Worm (Caenorhabditis elegans) whole organism, young adult: ENCODE results near the gene ptr-6.

Experiments used
- B0261.1 ChIP-seq: sonication (generic microtip); optimal IDR thresholded peaks from 2 replicates; lab custom pipeline; 2016; ENCODE audit warnings: mild to moderate bottlenecking, missing genetic modification characterization, moderate library complexity, missing compliant biosample characterization
- D2030.7 ChIP-seq: fragments of 200-800 bp; sonication (Bioruptor generic); IDR thresholded peaks from 2 replicates; pipeline ENCODE4 v1.3.6; 2022; ENCODE audit warnings: missing genetic modification reagents, missing genetic modification characterization, missing compliant biosample characterization
- F39B2.1 ChIP-seq: fragments of 200-800 bp; sonication (Bioruptor generic); IDR thresholded peaks from 2 replicates; pipeline ENCODE4 v1.3.6; 2022; ENCODE audit warnings: missing genetic modification reagents, missing genetic modification characterization, missing compliant biosample characterization
- F49E8.2 ChIP-seq: sonication (generic microtip); optimal IDR thresholded peaks from 3 replicates; lab custom pipeline; 2017; ENCODE audit warnings: missing genetic modification characterization, mild to moderate bottlenecking, missing compliant biosample characterization, antibody characterized with exemption, moderate library complexity; ENCODE audit not compliant: insufficient read depth
- F57C9.4 ChIP-seq: sonication (generic microtip); optimal IDR thresholded peaks from 2 replicates; lab custom pipeline; 2017; ENCODE audit warnings: mild to moderate bottlenecking, missing genetic modification characterization, missing compliant biosample characterization
- K11D2.4 ChIP-seq: fragments of 200-800 bp; sonication (Bioruptor generic); IDR thresholded peaks from 2 replicates; pipeline ENCODE4 v1.3.6; 2022; ENCODE audit warnings: missing genetic modification reagents, missing genetic modification characterization, missing compliant biosample characterization
- K12H6.12 ChIP-seq: fragments of 200-800 bp; sonication (Bioruptor generic); optimal IDR thresholded peaks from 2 replicates; lab custom pipeline; 2018; ENCODE audit warnings: mild to moderate bottlenecking, missing genetic modification characterization, missing compliant biosample characterization
- Y53G8AR.9 ChIP-seq: fragments of 200-800 bp; sonication (Bioruptor generic); conservative IDR thresholded peaks from 2 replicates; pipeline ENCODE4 v1.3.6; 2022; ENCODE audit warnings: missing genetic modification reagents, missing genetic modification characterization, missing compliant biosample characterization
- Y56A3A.18 ChIP-seq: fragments of 200-800 bp; sonication (Bioruptor generic); IDR thresholded peaks from 2 replicates; pipeline ENCODE4 v1.3.6; 2022; ENCODE audit warnings: missing genetic modification reagents, missing genetic modification characterization, missing compliant biosample characterization
- akir-1 ChIP-seq: fragments of 200-800 bp; sonication (Bioruptor generic); optimal IDR thresholded peaks from 2 replicates; lab custom pipeline; 2018; ENCODE audit warnings: mild to moderate bottlenecking, missing genetic modification characterization, moderate library complexity, missing compliant biosample characterization
- aptf-2 ChIP-seq: fragments of 200-800 bp; sonication (Bioruptor generic); conservative IDR thresholded peaks from 2 replicates; pipeline ENCODE4 v1.3.6; 2022; ENCODE audit warnings: missing genetic modification reagents, missing genetic modification characterization, missing compliant biosample characterization
- attf-3 ChIP-seq: fragments of 200-800 bp; sonication (Bioruptor generic); conservative IDR thresholded peaks from 2 replicates; pipeline ENCODE4 v1.3.6; 2022; ENCODE audit warnings: missing genetic modification reagents, missing genetic modification characterization, missing compliant biosample characterization
- attf-5 ChIP-seq: fragments of 200-800 bp; sonication (Bioruptor generic); optimal IDR thresholded peaks from 2 replicates; lab custom pipeline; 2018; ENCODE audit warnings: mild to moderate bottlenecking, missing genetic modification characterization, missing compliant biosample characterization
- attf-6 ChIP-seq: fragments of 200-800 bp; sonication (Bioruptor generic); IDR thresholded peaks from 2 replicates; pipeline ENCODE4 v1.3.6; 2022; ENCODE audit warnings: missing genetic modification reagents, missing genetic modification characterization, missing compliant biosample characterization
- bed-1 ChIP-seq: fragments of 200-800 bp; sonication (Bioruptor generic); IDR thresholded peaks from 2 replicates; pipeline ENCODE4 v1.3.6; 2022; ENCODE audit warnings: missing genetic modification reagents, missing genetic modification characterization, missing compliant biosample characterization
- bed-2 ChIP-seq: fragments of 200-800 bp; sonication (Bioruptor generic); IDR thresholded peaks from 2 replicates; pipeline ENCODE4 v1.3.6; 2022; ENCODE audit warnings: missing genetic modification reagents, missing genetic modification characterization, missing compliant biosample characterization
- ccch-3 ChIP-seq: fragments of 200-800 bp; sonication (Bioruptor generic); optimal IDR thresholded peaks from 2 replicates; lab custom pipeline; 2018; ENCODE audit warnings: mild to moderate bottlenecking, missing genetic modification characterization, missing compliant biosample characterization
- cebp-2 ChIP-seq: fragments of 200-800 bp; sonication (Bioruptor generic); IDR thresholded peaks from 2 replicates; pipeline ENCODE4 v1.3.6; 2022; ENCODE audit warnings: missing genetic modification characterization, missing compliant biosample characterization
- ceh-40 ChIP-seq: fragments of 200-800 bp; sonication (Bioruptor generic); IDR thresholded peaks from 2 replicates; pipeline ENCODE4 v1.3.6; 2022; ENCODE audit warnings: missing genetic modification characterization, missing compliant biosample characterization
- die-1 ChIP-seq: sonication (generic microtip); optimal IDR thresholded peaks from 2 replicates; lab custom pipeline; 2016; ENCODE audit warnings: missing genotype, mild to moderate bottlenecking, missing genetic modification characterization, missing compliant biosample characterization
- efl-1 ChIP-seq: fragments of 150-350 bp; optimal IDR thresholded peaks from 2 replicates; lab custom pipeline; 2014; ENCODE audit warnings: missing biosample characterization, missing genetic modification reagents, missing genetic modification characterization
- egl-44 ChIP-seq: fragments of 200-800 bp; sonication (Bioruptor generic); IDR thresholded peaks from 2 replicates; pipeline ENCODE4 v1.3.6; 2022; ENCODE audit warnings: missing genetic modification reagents, missing genetic modification characterization, missing compliant biosample characterization
- egrh-3 ChIP-seq: fragments of 200-800 bp; sonication (Bioruptor generic); IDR thresholded peaks from 2 replicates; pipeline ENCODE4 v1.3.6; 2022; ENCODE audit warnings: missing genetic modification reagents, missing genetic modification characterization, missing compliant biosample characterization
- lag-1 ChIP-seq: fragments of 200-800 bp; sonication (Bioruptor generic); IDR thresholded peaks from 2 replicates; pipeline ENCODE4 v1.3.6; 2022; ENCODE audit warnings: missing genetic modification reagents, missing genetic modification characterization, missing compliant biosample characterization
- let-607 ChIP-seq, 2 experiments: fragments of 200-800 bp in 1 of 2; sonication (Bioruptor generic) in 1 of 2; sonication (generic microtip) in 1 of 2; optimal IDR thresholded peaks; 2 replicates each; lab custom pipeline; 2016 to 2018; ENCODE audit warnings: mild to moderate bottlenecking in 2 of 2, missing compliant biosample characterization in 2 of 2, missing genetic modification characterization in 2 of 2, moderate library complexity in 2 of 2, missing genotype in 1 of 2
- lin-26 ChIP-seq: fragments of 200-800 bp; sonication (Bioruptor generic); IDR thresholded peaks from 2 replicates; pipeline ENCODE4 v1.3.6; 2022; ENCODE audit warnings: missing genetic modification reagents, missing genetic modification characterization, missing compliant biosample characterization
- madf-3 ChIP-seq: fragments of 200-800 bp; sonication (Bioruptor generic); IDR thresholded peaks from 2 replicates; pipeline ENCODE4 v1.3.6; 2022; ENCODE audit warnings: missing genetic modification reagents, missing genetic modification characterization, missing compliant biosample characterization
- madf-6 ChIP-seq: fragments of 200-800 bp; sonication (Bioruptor generic); IDR thresholded peaks from 2 replicates; pipeline ENCODE4 v1.3.6; 2022; ENCODE audit warnings: missing genetic modification reagents, missing genetic modification characterization, missing compliant biosample characterization
- mcd-1 ChIP-seq: fragments of 200-800 bp; sonication (Bioruptor generic); IDR thresholded peaks from 2 replicates; pipeline ENCODE4 v1.3.6; 2022; ENCODE audit warnings: missing genetic modification reagents, missing genetic modification characterization, missing compliant biosample characterization
- nhr-179 ChIP-seq: sonication (generic microtip); optimal IDR thresholded peaks from 2 replicates; lab custom pipeline; 2016; ENCODE audit warnings: mild to moderate bottlenecking, missing genetic modification characterization, missing compliant biosample characterization
- nhr-90 ChIP-seq: sonication (generic microtip); optimal IDR thresholded peaks from 2 replicates; lab custom pipeline; 2016; ENCODE audit warnings: missing genotype, mild to moderate bottlenecking, missing genetic modification characterization, missing compliant biosample characterization
- rpc-1 ChIP-seq, 2 experiments: fragments of 150-350 bp in 1 of 2; sonication (generic microtip) in 1 of 2; optimal IDR thresholded peaks; 2 replicates each; lab custom pipeline; 2014 to 2018; ENCODE audit warnings: missing biosample characterization in 1 of 2, missing genetic modification characterization in 1 of 2, missing genetic modification reagents in 1 of 2, missing genotype in 1 of 2
- sdz-38 ChIP-seq: sonication (generic microtip); optimal IDR thresholded peaks from 2 replicates; lab custom pipeline; 2016; ENCODE audit warnings: missing genotype, missing genetic modification characterization, missing compliant biosample characterization
- snpc-1.1 ChIP-seq: sonication (generic microtip); optimal IDR thresholded peaks from 2 replicates; lab custom pipeline; 2017; ENCODE audit warnings: missing genetic modification characterization, mild to moderate bottlenecking, missing compliant biosample characterization, antibody characterized with exemption, moderate library complexity, missing genotype, missing genetic modification reagents; ENCODE audit not compliant: insufficient read depth
- tbp1 ChIP-seq: fragments of 200-800 bp; sonication (Bioruptor generic); optimal IDR thresholded peaks from 2 replicates; lab custom pipeline; 2018; ENCODE audit warnings: mild to moderate bottlenecking, missing genetic modification characterization, missing compliant biosample characterization
- tbx-9 ChIP-seq: sonication (generic microtip); optimal IDR thresholded peaks from 2 replicates; lab custom pipeline; 2016; ENCODE audit warnings: borderline replicate concordance, missing genetic modification characterization, inconsistent platforms, missing compliant biosample characterization
- tlf-1 ChIP-seq: fragments of 200-800 bp; sonication (Bioruptor generic); optimal IDR thresholded peaks from 2 replicates; lab custom pipeline; 2018; ENCODE audit warnings: mild to moderate bottlenecking, missing genetic modification characterization, missing compliant biosample characterization
- unc-62 ChIP-seq: fragments of 150-350 bp; optimal IDR thresholded peaks from 2 replicates; lab custom pipeline; 2014; ENCODE audit warnings: missing biosample characterization, missing genetic modification reagents, missing genetic modification characterization
- ztf-22 ChIP-seq: fragments of 200-800 bp; sonication (Bioruptor generic); optimal IDR thresholded peaks from 2 replicates; lab custom pipeline; 2018; ENCODE audit warnings: mild to moderate bottlenecking, missing genetic modification characterization, moderate library complexity, missing compliant biosample characterization
- ztf-3 ChIP-seq: fragments of 200-800 bp; sonication (Bioruptor generic); optimal IDR thresholded peaks from 2 replicates; lab custom pipeline; 2018; ENCODE audit warnings: mild to moderate bottlenecking, missing genetic modification characterization, missing compliant biosample characterization
- ztf-6 ChIP-seq: fragments of 200-800 bp; sonication (Bioruptor generic); IDR thresholded peaks from 2 replicates; pipeline ENCODE4 v1.3.6; 2022; ENCODE audit warnings: missing genetic modification reagents, missing genetic modification characterization, missing compliant biosample characterization

Gene ptr-6

DNA sequence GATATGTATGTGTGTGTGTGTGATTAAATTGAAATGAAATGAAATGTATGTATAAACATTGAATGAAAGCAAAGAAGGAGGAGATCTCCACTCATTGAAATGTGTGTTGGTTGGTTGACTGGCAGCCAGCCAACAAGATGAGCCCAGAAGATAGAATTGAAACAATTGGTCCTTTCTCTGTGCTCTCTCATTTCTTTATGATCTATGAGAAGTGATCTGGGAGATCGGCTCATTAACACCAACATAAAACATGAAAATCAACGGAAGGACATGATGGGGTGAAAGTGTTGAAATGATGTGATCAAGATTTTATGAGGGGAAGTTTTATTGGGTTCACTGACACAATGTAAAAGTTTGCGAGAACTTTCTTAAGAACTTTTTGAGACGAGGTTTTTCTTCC, 23.8 kb downstream of the ptr-6 start:
- TF ChIP-seq madf-3 (no peak), madf-6 (GFP tag; lab: Robert Waterston, UW) (no peak), mcd-1 (no peak), cebp-2 (GFP tag; lab: Robert Waterston, UW) (no peak), nhr-179 (tag; lab: Kevin White, UChicago) (no peak), nhr-90 (tag; lab: Kevin White, UChicago) (no peak), ccch-3 (no peak), ztf-6 (GFP tag; lab: Robert Waterston, UW) (no peak), efl-1 (GFP tag; lab: Kevin White, UChicago) (no peak), tlf-1 (GFP tag; lab: Kevin White, UChicago) (no peak), F39B2.1 (GFP tag; lab: Robert Waterston, UW) (no peak)

- TF ChIP-seq sdz-38 (tag; lab: Kevin White, UChicago) (no peak), attf-3 (GFP tag; lab: Robert Waterston, UW) (no peak), bed-2 (GFP tag; lab: Robert Waterston, UW) (no peak), D2030.7 (no peak)
Measured at ce11 chrII:5220648-5221047, 26.0 kb downstream of the ptr-6 start.

ce11 chrII:5218349-5218748, 28.3 kb downstream of the ptr-6 start:
- TF ChIP-seq rpc-1 (optimal IDR thresholded peaks at IDR 0.05; lab: Kevin White, UChicago) (no peak), rpc-1 (tag; optimal IDR thresholded peaks at IDR 0.05; lab: Kevin White, UChicago) (no peak), die-1 (tag; lab: Kevin White, UChicago) (no peak), efl-1 (GFP tag; lab: Kevin White, UChicago) (no peak), aptf-2 (GFP tag; lab: Robert Waterston, UW) (no peak), tbx-9 (tag; lab: Kevin White, UChicago) (no peak), ztf-3 (no peak), D2030.7 (no peak), F57C9.4 (tag; lab: Kevin White, UChicago) (no peak), lag-1 (GFP tag; lab: Robert Waterston, UW) (no peak), madf-6 (GFP tag; lab: Robert Waterston, UW) (no peak), Y53G8AR.9 (GFP tag; lab: Robert Waterston, UW) (no peak), F49E8.2 (tag; lab: Kevin White, UChicago) (no peak), ceh-40 (GFP tag; lab: Robert Waterston, UW) (no peak), K12H6.12 (tag; lab: Kevin White, UChicago) (no peak), attf-5 (GFP tag; lab: Kevin White, UChicago) (no peak), snpc-1.1 (tag; lab: Kevin White, UChicago) (no peak), attf-6 (GFP tag; lab: Robert Waterston, UW) (no peak)

DNA sequence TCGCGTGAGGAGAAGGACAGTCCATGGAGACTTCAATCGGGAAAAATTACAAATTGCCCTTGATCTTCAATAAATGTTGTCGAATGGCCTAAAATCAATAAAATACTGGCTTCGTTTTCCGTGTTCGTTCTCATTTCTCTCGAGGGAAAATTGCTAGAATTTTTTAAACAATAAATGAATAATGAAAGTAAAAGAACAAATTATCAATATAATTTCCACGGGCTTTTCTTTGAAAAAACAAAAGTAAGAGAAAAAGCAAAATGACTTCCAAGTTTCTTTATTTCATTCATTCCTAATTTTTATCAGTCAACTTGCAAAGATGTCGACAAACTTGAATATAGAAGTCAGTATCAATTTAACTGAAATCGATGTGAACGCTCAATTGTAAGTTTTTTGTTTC, 34.0 kb downstream of the ptr-6 start, which contains the start of gene C34F11.1:
Gene C34F11.1, plus strand, starts transcription at position 301 of the 400 bp plus-strand sequence.
- TF ChIP-seq K11D2.4 (GFP tag; lab: Robert Waterston, UW): no peak
- TF ChIP-seq attf-6 (GFP tag; lab: Robert Waterston, UW): no peak
- TF ChIP-seq Y56A3A.18 (GFP tag; lab: Robert Waterston, UW): no peak

DNA sequence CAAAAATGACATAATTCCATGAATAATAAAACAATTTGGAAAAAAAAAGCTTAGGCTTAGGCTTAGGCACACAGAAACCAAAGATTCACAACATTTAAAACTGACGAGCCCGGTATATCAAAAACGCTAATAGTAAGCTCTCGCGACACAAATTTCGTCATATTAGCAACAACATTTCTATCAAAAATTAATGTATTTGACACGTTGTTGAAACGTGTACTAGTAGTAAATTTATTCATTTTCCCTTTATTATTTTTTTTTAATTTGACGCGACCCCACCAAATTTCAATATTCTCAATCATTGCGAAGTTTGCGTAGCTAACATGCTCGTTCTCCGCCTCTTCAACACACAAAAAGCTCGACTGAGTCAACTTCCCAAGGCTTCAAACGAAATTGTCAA, 34.7 kb downstream of the ptr-6 start, which contains the start of gene C34F11.2:
Gene C34F11.2, plus strand, starts transcription at position 301 of the 400 bp plus-strand sequence.
- TF ChIP-seq lin-26 (GFP tag; lab: Robert Waterston, UW) (no peak), egl-44 (no peak), akir-1 (GFP tag; lab: Kevin White, UChicago) (no peak), egrh-3 (GFP tag; lab: Robert Waterston, UW) (no peak), efl-1 (GFP tag; lab: Kevin White, UChicago) (no peak), let-607 (tag; optimal IDR thresholded peaks at IDR 0.05; lab: Kevin White, UChicago) (no peak), bed-1 (GFP tag; lab: Robert Waterston, UW) (no peak), ztf-22 (GFP tag; lab: Kevin White, UChicago) (no peak), nhr-90 (tag; lab: Kevin White, UChicago) (no peak), unc-62 (GFP tag; lab: Kevin White, UChicago) (no peak), tbp1 (no peak), B0261.1 (tag; lab: Kevin White, UChicago) (no peak)
